Fruit fly (Drosophila melanogaster) whole organism, embryonic: ENCODE measurements around the gene Rbp4.

Source experiments
- BEAF-32 ChIP-seq: fragments of 200-800 bp; sonication (Bioruptor generic); optimal IDR thresholded peaks from 3 replicates; lab custom pipeline; 2017; ENCODE audit warnings: missing biosample characterization, missing genetic modification characterization, mild to moderate bottlenecking, moderate library complexity, missing genetic modification reagents
- CG10274 ChIP-seq: fragments of 200-800 bp; sonication (Bioruptor generic); optimal IDR thresholded peaks from 3 replicates; lab custom pipeline; 2017; ENCODE audit warnings: missing biosample characterization, mild to moderate bottlenecking, missing genetic modification characterization
- CG10462 ChIP-seq: fragments of 200-800 bp; sonication (Bioruptor generic); optimal IDR thresholded peaks from 2 replicates; lab custom pipeline; 2016; ENCODE audit warnings: missing biosample characterization, missing genetic modification characterization
- CG12155 ChIP-seq: fragments of 200-800 bp; sonication (Bioruptor generic); optimal IDR thresholded peaks from 3 replicates; lab custom pipeline; 2016; ENCODE audit warnings: missing biosample characterization, missing genetic modification characterization
- CG12219 ChIP-seq: fragments of 200-800 bp; sonication (Bioruptor generic); optimal IDR thresholded peaks from 3 replicates; lab custom pipeline; 2018; ENCODE audit warnings: missing biosample characterization, mild to moderate bottlenecking, missing genetic modification characterization
- CG15269 ChIP-seq: fragments of 200-800 bp; sonication (Bioruptor generic); optimal IDR thresholded peaks from 2 replicates; lab custom pipeline; 2018; ENCODE audit warnings: missing biosample characterization, mild to moderate bottlenecking, missing genetic modification characterization, moderate library complexity
- CG2116 ChIP-seq: fragments of 200-800 bp; sonication (Bioruptor generic); optimal IDR thresholded peaks from 3 replicates; lab custom pipeline; 2018; ENCODE audit warnings: missing biosample characterization, mild to moderate bottlenecking, missing genetic modification characterization
- CG2129 ChIP-seq: fragments of 200-800 bp; sonication (Bioruptor generic); IDR thresholded peaks from 2 replicates; pipeline ENCODE4 v1.3.6; 2022; ENCODE audit warnings: missing biosample characterization, missing genetic modification characterization; ENCODE audit not compliant: partially characterized antibody
- CG31224 ChIP-seq: fragments of 200-800 bp; sonication (Bioruptor generic); IDR thresholded peaks from 2 replicates; pipeline ENCODE4 v1.3.6; 2022; ENCODE audit warnings: missing biosample characterization, missing genetic modification characterization
- CG3281 ChIP-seq: fragments of 200-800 bp; sonication (Bioruptor generic); optimal IDR thresholded peaks from 3 replicates; lab custom pipeline; 2017; ENCODE audit warnings: missing biosample characterization, mild to moderate bottlenecking, missing genetic modification characterization
- CG33557 ChIP-seq: fragments of 200-800 bp; sonication (Bioruptor generic); optimal IDR thresholded peaks from 2 replicates; lab custom pipeline; 2019; ENCODE audit warnings: missing biosample characterization, mild to moderate bottlenecking, missing genetic modification characterization, moderate library complexity
- CG3726 ChIP-seq: fragments of 200-800 bp; sonication (Bioruptor generic); IDR thresholded peaks from 3 replicates; pipeline ENCODE4, ENCODE4 v1.3.6; 2022; ENCODE audit warnings: missing biosample characterization, missing genetic modification characterization
- CG3838 ChIP-seq: fragments of 200-800 bp; sonication (Bioruptor generic); optimal IDR thresholded peaks from 3 replicates; lab custom pipeline; 2016; ENCODE audit warnings: missing biosample characterization, missing genetic modification characterization
- CG5180 ChIP-seq: fragments of 200-800 bp; sonication (Bioruptor generic); optimal IDR thresholded peaks from 3 replicates; lab custom pipeline; 2017; ENCODE audit warnings: missing biosample characterization, missing genetic modification characterization, mild to moderate bottlenecking, moderate library complexity, missing genetic modification reagents
- CG6813 ChIP-seq: fragments of 200-800 bp; sonication (Bioruptor generic); optimal IDR thresholded peaks from 2 replicates; lab custom pipeline; 2017; ENCODE audit warnings: missing biosample characterization, missing genetic modification characterization, mild to moderate bottlenecking, moderate library complexity, missing genetic modification reagents
- CG8478 ChIP-seq: fragments of >200 bp; optimal IDR thresholded peaks from 2 replicates; lab custom pipeline; 2018
- CG8765 ChIP-seq: fragments of 200-800 bp; sonication (Bioruptor generic); IDR thresholded peaks from 2 replicates; pipeline ENCODE4 v1.3.6; 2022; ENCODE audit warnings: missing biosample characterization, missing genetic modification characterization
- CoRest ChIP-seq: fragments of 200-800 bp; sonication (Bioruptor generic); optimal IDR thresholded peaks from 3 replicates; lab custom pipeline; 2018; ENCODE audit warnings: missing biosample characterization, mild to moderate bottlenecking, missing genetic modification characterization, moderate library complexity
- Dfd ChIP-seq, 2 experiments: fragments of >200 bp; optimal IDR thresholded peaks; 2 replicates each; lab custom pipeline; 2017; ENCODE audit warnings: missing biosample characterization in 2 of 2, missing genetic modification characterization in 2 of 2
- Elba2 ChIP-seq: fragments of 200-800 bp; sonication (Bioruptor generic); optimal IDR thresholded peaks from 3 replicates; lab custom pipeline; 2016; ENCODE audit warnings: missing biosample characterization, missing genetic modification characterization
- Gug ChIP-seq: fragments of 200-800 bp; sonication (Bioruptor generic); IDR thresholded peaks from 4 replicates; pipeline ENCODE4 v1.3.6; 2022; ENCODE audit warnings: missing biosample characterization, missing genetic modification characterization
- MBD-R2 ChIP-seq: fragments of 200-800 bp; sonication (Bioruptor generic); IDR thresholded peaks from 2 replicates; pipeline ENCODE4 v1.3.6; 2022; ENCODE audit warnings: missing biosample characterization, missing genetic modification characterization
- Max ChIP-seq: fragments of 200-800 bp; sonication (Bioruptor generic); optimal IDR thresholded peaks from 2 replicates; lab custom pipeline; 2016; ENCODE audit warnings: missing biosample characterization, mild to moderate bottlenecking, missing genetic modification characterization
- Neu2 ChIP-seq: fragments of 200-800 bp; sonication (Bioruptor generic); optimal IDR thresholded peaks from 3 replicates; lab custom pipeline; 2016; ENCODE audit warnings: missing biosample characterization, missing genetic modification characterization, borderline replicate concordance
- Nf-YC ChIP-seq: fragments of 200-800 bp; optimal IDR thresholded peaks from 3 replicates; lab custom pipeline; 2019; ENCODE audit warnings: missing biosample characterization, mild to moderate bottlenecking, missing genetic modification characterization, moderate library complexity
- Side ChIP-seq: fragments of 200-800 bp; sonication (Bioruptor generic); optimal IDR thresholded peaks from 2 replicates; lab custom pipeline; 2016; ENCODE audit warnings: missing biosample characterization, missing genetic modification characterization
- YL-1 ChIP-seq: fragments of 200-800 bp; sonication (Bioruptor generic); optimal IDR thresholded peaks from 3 replicates; lab custom pipeline; 2017; ENCODE audit warnings: missing biosample characterization, mild to moderate bottlenecking, missing genetic modification characterization
- cad ChIP-seq: fragments of >200 bp; optimal IDR thresholded peaks from 2 replicates; lab custom pipeline; 2017; ENCODE audit warnings: missing biosample characterization, missing genetic modification characterization
- crc ChIP-seq: fragments of 200-800 bp; sonication (Bioruptor generic); optimal IDR thresholded peaks from 2 replicates; lab custom pipeline; 2016; ENCODE audit warnings: missing biosample characterization, missing genetic modification characterization
- crol ChIP-seq: fragments of 200-800 bp; sonication (Bioruptor generic); IDR thresholded peaks from 2 replicates; pipeline ENCODE4 v1.3.6; 2022; ENCODE audit warnings: missing biosample characterization, missing genetic modification characterization
- crp ChIP-seq, 2 experiments: fragments of 200-800 bp; sonication (Bioruptor generic); optimal IDR thresholded peaks; 2 replicates in 1 of 2; 3 replicates in 1 of 2; lab custom pipeline; 2017; ENCODE audit warnings: missing biosample characterization in 2 of 2, missing genetic modification characterization in 2 of 2, mild to moderate bottlenecking in 1 of 2, moderate library complexity in 1 of 2
- danr ChIP-seq: fragments of 200-800 bp; sonication (Bioruptor generic); IDR thresholded peaks from 2 replicates; pipeline ENCODE4 v1.3.6; 2022; ENCODE audit warnings: missing biosample characterization, missing genetic modification characterization
- ems ChIP-seq: fragments of 200-800 bp; sonication (Bioruptor generic); optimal IDR thresholded peaks from 3 replicates; lab custom pipeline; 2016; ENCODE audit warnings: missing biosample characterization, missing genetic modification characterization
- fd3F ChIP-seq: fragments of 200-800 bp; sonication (Bioruptor generic); optimal IDR thresholded peaks from 2 replicates; lab custom pipeline; 2018; ENCODE audit warnings: missing biosample characterization, mild to moderate bottlenecking, missing genetic modification characterization, moderate library complexity
- fu2 ChIP-seq: fragments of 200-800 bp; sonication (Bioruptor generic); optimal IDR thresholded peaks from 2 replicates; lab custom pipeline; 2016; ENCODE audit warnings: missing biosample characterization, missing genetic modification characterization
- gce ChIP-seq: fragments of 200-800 bp; sonication (Bioruptor generic); IDR thresholded peaks from 3 replicates; pipeline ENCODE4 v1.3.6; 2022; ENCODE audit warnings: missing biosample characterization, missing genetic modification characterization
- gsb ChIP-seq: fragments of 200-800 bp; sonication (Bioruptor generic); IDR thresholded peaks from 2 replicates; pipeline ENCODE4 v1.3.6; 2022; ENCODE audit warnings: missing biosample characterization, missing genetic modification characterization
- gt ChIP-seq: fragments of 200-800 bp; sonication (Bioruptor generic); IDR thresholded peaks from 2 replicates; pipeline ENCODE4 v1.3.6; 2022; ENCODE audit warnings: missing biosample characterization, missing genetic modification characterization
- hbn ChIP-seq: fragments of 200-800 bp; sonication (Bioruptor generic); IDR thresholded peaks from 2 replicates; pipeline ENCODE4 v1.3.6; 2022; ENCODE audit warnings: missing biosample characterization, missing genetic modification characterization; ENCODE audit not compliant: partially characterized antibody
- jing ChIP-seq: fragments of 200-800 bp; sonication (Bioruptor generic); optimal IDR thresholded peaks from 2 replicates; lab custom pipeline; 2018; ENCODE audit warnings: missing biosample characterization, mild to moderate bottlenecking, missing genetic modification characterization
- knrl ChIP-seq: fragments of 200-800 bp; sonication (Bioruptor generic); IDR thresholded peaks from 3 replicates; pipeline ENCODE4 v1.3.6; 2022; ENCODE audit warnings: missing biosample characterization, missing genetic modification characterization; ENCODE audit not compliant: partially characterized antibody
- nau ChIP-seq: fragments of 200-800 bp; sonication (Bioruptor generic); optimal IDR thresholded peaks from 3 replicates; lab custom pipeline; 2017; ENCODE audit warnings: missing biosample characterization, mild to moderate bottlenecking, missing genetic modification characterization, missing genetic modification reagents
- odd ChIP-seq: fragments of 200-800 bp; sonication (Bioruptor generic); optimal IDR thresholded peaks from 2 replicates; lab custom pipeline; 2017; ENCODE audit warnings: missing biosample characterization, mild to moderate bottlenecking, missing genetic modification characterization
- pfk ChIP-seq: fragments of 200-800 bp; sonication (Bioruptor generic); optimal IDR thresholded peaks from 2 replicates; lab custom pipeline; 2018; ENCODE audit warnings: missing biosample characterization, mild to moderate bottlenecking, missing genetic modification characterization, moderate library complexity
- phol ChIP-seq: fragments of 200-800 bp; sonication (Bioruptor generic); optimal IDR thresholded peaks from 3 replicates; lab custom pipeline; 2018; ENCODE audit warnings: missing biosample characterization, mild to moderate bottlenecking, missing genetic modification characterization, moderate library complexity
- psq ChIP-seq: fragments of 200-800 bp; sonication (Bioruptor generic); optimal IDR thresholded peaks from 2 replicates; lab custom pipeline; 2017; ENCODE audit warnings: missing biosample characterization, missing genetic modification characterization
- slbo ChIP-seq: fragments of 200-800 bp; sonication (Bioruptor generic); IDR thresholded peaks from 2 replicates; pipeline ENCODE4 v1.3.6; 2022; ENCODE audit warnings: missing biosample characterization, missing genetic modification characterization
- slou ChIP-seq: fragments of 200-800 bp; sonication (Bioruptor generic); optimal IDR thresholded peaks from 3 replicates; lab custom pipeline; 2016; ENCODE audit warnings: missing biosample characterization, missing genetic modification characterization
- wek ChIP-seq: fragments of 200-800 bp; sonication (Bioruptor generic); optimal IDR thresholded peaks from 3 replicates; lab custom pipeline; 2018; ENCODE audit warnings: missing biosample characterization, mild to moderate bottlenecking, missing genetic modification characterization, moderate library complexity

The Rbp4 gene

DNA sequence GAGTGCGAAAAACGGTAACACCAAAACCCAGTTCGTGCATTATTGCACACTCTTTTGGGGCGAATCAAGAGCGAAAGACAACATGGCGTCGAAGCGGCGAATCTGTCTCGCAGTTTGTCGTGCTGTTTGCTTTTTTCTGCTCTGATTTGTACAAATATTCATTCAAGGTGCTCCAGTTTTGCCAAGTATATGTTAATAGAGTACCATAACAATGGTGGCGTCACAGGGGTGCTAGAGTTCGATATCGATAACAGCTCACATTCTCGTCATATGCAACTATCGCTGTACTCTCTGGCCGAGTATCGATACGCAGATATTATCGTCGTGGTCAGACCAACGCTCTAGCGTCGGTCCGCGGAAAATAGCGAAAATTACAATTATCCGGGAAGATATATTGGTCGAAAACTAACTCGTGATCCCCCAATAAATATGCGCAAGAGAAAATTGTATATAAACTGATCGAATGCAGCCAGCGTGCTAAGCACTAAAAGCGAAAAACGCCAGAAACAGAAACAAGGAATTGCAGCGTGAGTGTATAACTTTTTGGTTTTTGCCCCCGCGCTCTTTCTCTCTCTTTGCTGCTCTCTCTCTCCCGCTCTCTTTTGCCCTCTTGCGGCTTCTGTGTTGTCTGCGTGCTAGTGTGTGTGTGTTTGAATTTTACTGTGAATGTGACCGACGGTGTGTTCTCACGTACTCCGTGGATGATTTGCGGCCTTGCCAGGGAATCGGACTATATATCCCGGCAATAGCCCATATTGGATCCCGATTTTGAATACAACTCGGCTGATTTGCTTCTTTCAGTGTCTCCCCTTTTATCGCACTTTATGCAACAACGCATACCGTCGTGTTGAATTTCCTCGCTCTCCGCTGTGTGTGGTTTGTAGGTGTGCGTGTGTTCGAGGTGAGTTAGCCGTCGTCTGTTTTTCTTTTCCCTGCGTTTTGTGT lies 27.7 kb upstream of the Rbp4 start, which contains the start of gene flfl (continued):
- TF ChIP-seq gce (no peak), BEAF-32 (GFP tag; lab: Kevin White, UChicago) (peak; percentile 98), CG33557 (GFP tag; lab: Kevin White, UChicago) (peak; percentile 1), Max (GFP tag; lab: Kevin White, UChicago) (peak; percentile 1), wek (no peak), fd3F (GFP tag; lab: Kevin White, UChicago) (no peak), gsb (no peak), CG12155 (peak; percentile 18), YL-1 (GFP tag; lab: Kevin White, UChicago) (peak; percentile 72), CG10274 (GFP tag; lab: Kevin White, UChicago) (no peak), Nf-YC (no peak), psq (GFP tag; lab: Kevin White, UChicago) (no peak), fu2 (no peak), Neu2 (GFP tag; lab: Kevin White, UChicago) (no peak), danr (GFP tag; lab: Robert Waterston, UW) (no peak), CG31224 (GFP tag; lab: Robert Waterston, UW) (no peak), CG12219 (GFP tag; lab: Kevin White, UChicago) (peak; percentile 24), CG3726 (GFP tag; lab: Robert Waterston, UW) (no peak), Side (GFP tag; lab: Kevin White, UChicago) (peak; percentile 4), nau (GFP tag; lab: Kevin White, UChicago) (no peak), CG2129 (GFP tag; lab: Robert Waterston, UW) (no peak), cad (no peak), CG15269 (no peak), CG8765 (no peak), CG3838 (no peak), CG2116 (GFP tag; lab: Kevin White, UChicago) (peak; percentile 98), CoRest (tag; lab: Kevin White, UChicago) (peak; percentile 35), CG5180 (peak; percentile 0), slbo (GFP tag; lab: Robert Waterston, UW) (no peak), ems (no peak), pfk (no peak), CG6813 (GFP tag; lab: Kevin White, UChicago) (peak; percentile 30), CG3281 (GFP tag; lab: Kevin White, UChicago) (no peak), crc (GFP tag; lab: Kevin White, UChicago) (no peak), CG10462 (GFP tag; lab: Kevin White, UChicago) (no peak), CG8478 (peak; percentile 85), knrl (GFP tag; lab: Robert Waterston, UW) (no peak), jing (GFP tag; lab: Kevin White, UChicago) (no peak), slou (GFP tag; lab: Kevin White, UChicago) (no peak), Gug (GFP tag; lab: Robert Waterston, UW) (no peak; the same call in 3 of the 4 replicates), gt (GFP tag; lab: Robert Waterston, UW) (no peak), hbn (GFP tag; lab: Robert Waterston, UW) (no peak), crol (no peak), crp (GFP tag; optimal IDR thresholded peaks at IDR 0.05; lab: Kevin White, UChicago) (no peak), Elba2 (GFP tag; lab: Kevin White, UChicago) (no peak), odd (no peak), MBD-R2 (GFP tag; lab: Robert Waterston, UW) (no peak), phol (tag; lab: Kevin White, UChicago) (peak; percentile 98), Dfd (GFP tag; optimal IDR thresholded peaks at IDR 0.05; lab: Kevin White, UChicago) (no peak)
